Worm (Caenorhabditis elegans) whole organism, late embryonic: ENCODE results near the gene srz-16.

Source experiments
- C38D4.7 ChIP-seq: fragments of 200-800 bp; sonication (Bioruptor generic); optimal IDR thresholded peaks from 2 replicates; lab custom pipeline; 2018; ENCODE audit warnings: mild to moderate bottlenecking, missing genetic modification characterization, moderate library complexity, missing compliant biosample characterization
- K02D7.2 ChIP-seq: sonication (generic microtip); optimal IDR thresholded peaks from 2 replicates; lab custom pipeline; 2017; ENCODE audit warnings: mild to moderate bottlenecking, missing genetic modification characterization, missing compliant biosample characterization
- K09A11.1 ChIP-seq: sonication (generic microtip); optimal IDR thresholded peaks from 2 replicates; lab custom pipeline; 2017; ENCODE audit warnings: antibody characterized with exemption, mild to moderate bottlenecking, missing genetic modification characterization, missing compliant biosample characterization; ENCODE audit not compliant: insufficient read depth
- Y22D7AL.16 ChIP-seq: sonication (generic microtip); optimal IDR thresholded peaks from 2 replicates; lab custom pipeline; 2016; ENCODE audit warnings: missing genetic modification characterization, missing compliant biosample characterization
- ahr-1 ChIP-seq: sonication (generic microtip); optimal IDR thresholded peaks from 2 replicates; lab custom pipeline; 2016; ENCODE audit warnings: missing genetic modification characterization, missing compliant biosample characterization
- ceh-14 ChIP-seq: sonication (generic microtip); optimal IDR thresholded peaks from 2 replicates; lab custom pipeline; 2016; ENCODE audit warnings: missing genotype, missing genetic modification characterization, missing compliant biosample characterization
- ceh-18 ChIP-seq: sonication (generic microtip); optimal IDR thresholded peaks from 2 replicates; lab custom pipeline; 2016; ENCODE audit warnings: missing genetic modification characterization, missing compliant biosample characterization
- ceh-22 ChIP-seq: sonication (generic microtip); optimal IDR thresholded peaks from 2 replicates; lab custom pipeline; 2017; ENCODE audit warnings: missing biosample characterization, missing genetic modification characterization
- ceh-24 ChIP-seq: sonication (generic microtip); optimal IDR thresholded peaks from 2 replicates; lab custom pipeline; 2016; ENCODE audit warnings: mild to moderate bottlenecking, missing genetic modification characterization, missing compliant biosample characterization
- ceh-30 ChIP-seq: fragments of 150-350 bp; optimal IDR thresholded peaks from 2 replicates; lab custom pipeline; 2014; ENCODE audit warnings: missing biosample characterization, missing genetic modification characterization
- ceh-31 ChIP-seq: sonication (generic microtip); optimal IDR thresholded peaks from 2 replicates; lab custom pipeline; 2016; ENCODE audit warnings: missing genetic modification characterization, missing compliant biosample characterization
- ceh-48 ChIP-seq: sonication (generic microtip); optimal IDR thresholded peaks from 2 replicates; lab custom pipeline; 2016; ENCODE audit warnings: missing genetic modification characterization, inconsistent platforms, missing compliant biosample characterization
- ceh-6 ChIP-seq: fragments of 200-800 bp; sonication (Bioruptor generic); optimal IDR thresholded peaks from 2 replicates; lab custom pipeline; 2018; ENCODE audit warnings: mild to moderate bottlenecking, missing genetic modification characterization, missing compliant biosample characterization
- ceh-9 ChIP-seq: sonication (generic microtip); optimal IDR thresholded peaks from 2 replicates; lab custom pipeline; 2016; ENCODE audit warnings: mild to moderate bottlenecking, missing genetic modification characterization, inconsistent platforms, missing compliant biosample characterization
- che-1 ChIP-seq: sonication (generic microtip); optimal IDR thresholded peaks from 2 replicates; lab custom pipeline; 2016; ENCODE audit warnings: mild to moderate bottlenecking, missing genetic modification characterization, missing compliant biosample characterization
- elt-2 ChIP-seq: sonication (generic microtip); optimal IDR thresholded peaks from 2 replicates; lab custom pipeline; 2016; ENCODE audit warnings: missing genetic modification reagents, missing genetic modification characterization, missing compliant biosample characterization
- eyg-1 ChIP-seq: sonication (generic microtip); optimal IDR thresholded peaks from 2 replicates; lab custom pipeline; 2016; ENCODE audit warnings: missing genotype, missing genetic modification characterization, missing compliant biosample characterization
- fkh-6 ChIP-seq: sonication (generic microtip); optimal IDR thresholded peaks from 2 replicates; lab custom pipeline; 2016; ENCODE audit warnings: missing genetic modification characterization, missing compliant biosample characterization
- gmeb-2 ChIP-seq: sonication (generic microtip); optimal IDR thresholded peaks from 2 replicates; lab custom pipeline; 2016; ENCODE audit warnings: missing genetic modification characterization, inconsistent platforms, missing compliant biosample characterization
- hlh-30 ChIP-seq: sonication (generic microtip); optimal IDR thresholded peaks from 2 replicates; lab custom pipeline; 2017; ENCODE audit warnings: antibody characterized with exemption, missing genetic modification characterization, missing compliant biosample characterization; ENCODE audit not compliant: insufficient read depth
- hlh-6 ChIP-seq: sonication (generic microtip); optimal IDR thresholded peaks from 2 replicates; lab custom pipeline; 2016; ENCODE audit warnings: missing genotype, missing genetic modification characterization, missing compliant biosample characterization
- hlh-8 ChIP-seq: sonication (generic microtip); optimal IDR thresholded peaks from 2 replicates; lab custom pipeline; 2016; ENCODE audit warnings: missing genotype, missing genetic modification characterization, missing compliant biosample characterization
- lim-6 ChIP-seq: sonication (generic microtip); optimal IDR thresholded peaks from 2 replicates; lab custom pipeline; 2016; ENCODE audit warnings: missing genetic modification characterization, missing compliant biosample characterization
- lin-11 ChIP-seq: fragments of 200-800 bp; sonication (Bioruptor generic); optimal IDR thresholded peaks from 2 replicates; lab custom pipeline; 2018; ENCODE audit warnings: mild to moderate bottlenecking, missing genetic modification characterization, missing compliant biosample characterization
- mec-3 ChIP-seq: sonication (generic microtip); optimal IDR thresholded peaks from 2 replicates; lab custom pipeline; 2016; ENCODE audit warnings: borderline replicate concordance, missing genetic modification characterization, missing compliant biosample characterization
- nhr-11 ChIP-seq: fragments of 150-350 bp; optimal IDR thresholded peaks from 2 replicates; lab custom pipeline; 2014; ENCODE audit warnings: missing biosample characterization, missing genetic modification characterization
- npax-4 ChIP-seq: sonication (generic microtip); optimal IDR thresholded peaks from 2 replicates; lab custom pipeline; 2016; ENCODE audit warnings: missing genetic modification characterization, missing compliant biosample characterization
- odd-2 ChIP-seq: sonication (generic microtip); optimal IDR thresholded peaks from 2 replicates; lab custom pipeline; 2017; ENCODE audit warnings: antibody characterized with exemption, mild to moderate bottlenecking, missing genetic modification characterization, missing compliant biosample characterization
- pat-9 ChIP-seq: fragments of 200-800 bp; sonication (Bioruptor generic); optimal IDR thresholded peaks from 2 replicates; lab custom pipeline; 2018; ENCODE audit warnings: mild to moderate bottlenecking, missing genetic modification characterization, moderate library complexity, missing compliant biosample characterization
- pax-1 ChIP-seq: fragments of 150-350 bp; optimal IDR thresholded peaks from 2 replicates; lab custom pipeline; 2014; ENCODE audit warnings: missing biosample characterization, missing genetic modification characterization
- pha-2 ChIP-seq: sonication (generic microtip); optimal IDR thresholded peaks from 2 replicates; lab custom pipeline; 2017; ENCODE audit warnings: mild to moderate bottlenecking, missing genetic modification characterization, missing compliant biosample characterization
- ref-2 ChIP-seq: sonication (generic microtip); optimal IDR thresholded peaks from 2 replicates; lab custom pipeline; 2016; ENCODE audit warnings: missing genetic modification characterization, missing compliant biosample characterization
- rnt-1 ChIP-seq: sonication (generic microtip); optimal IDR thresholded peaks from 2 replicates; lab custom pipeline; 2016; ENCODE audit warnings: missing genetic modification characterization, missing compliant biosample characterization
- sox-2 ChIP-seq: fragments of 200-800 bp; sonication (Bioruptor generic); IDR thresholded peaks from 2 replicates; pipeline ENCODE4 v1.3.6; 2022; ENCODE audit warnings: missing genetic modification reagents, missing genetic modification characterization, missing compliant biosample characterization
- tbx-2 ChIP-seq: sonication (generic microtip); optimal IDR thresholded peaks from 2 replicates; lab custom pipeline; 2016; ENCODE audit warnings: missing genetic modification characterization, missing compliant biosample characterization
- tbx-7 ChIP-seq: sonication (generic microtip); optimal IDR thresholded peaks from 2 replicates; lab custom pipeline; 2016; ENCODE audit warnings: missing genotype, missing genetic modification characterization, missing compliant biosample characterization
- ttx-3 ChIP-seq: sonication (generic microtip); optimal IDR thresholded peaks from 2 replicates; lab custom pipeline; 2016; ENCODE audit warnings: missing genetic modification reagents, missing genetic modification characterization, missing compliant biosample characterization
- ztf-16 ChIP-seq: sonication (generic microtip); optimal IDR thresholded peaks from 2 replicates; lab custom pipeline; 2017; ENCODE audit warnings: missing genetic modification characterization, missing compliant biosample characterization

Gene srz-16

ce11 chrV:20142285-20142684 is 44.2 kb downstream of the srz-16 start, which contains the start of gene Y113G7A.12:
Y113G7A.12 (plus strand) TSS chrV:20142585.
- TF ChIP-seq mec-3 (tag; lab: Kevin White, UChicago), result no peak
- TF ChIP-seq ceh-48, result no peak
- TF ChIP-seq rnt-1 (tag; lab: Kevin White, UChicago), result no peak
- TF ChIP-seq Y22D7AL.16 (tag; lab: Kevin White, UChicago), result no peak
- no peak for TF ChIP-seq ahr-1 (tag; lab: Kevin White, UChicago)
- no peak for TF ChIP-seq ztf-16 (tag; lab: Kevin White, UChicago)
- no peak for TF ChIP-seq hlh-8
- TF ChIP-seq che-1 (tag; lab: Kevin White, UChicago), result no peak
- TF ChIP-seq ceh-24, result no peak
- no peak for TF ChIP-seq hlh-6 (tag; lab: Kevin White, UChicago)
- TF ChIP-seq ceh-31, result no peak
- TF ChIP-seq ceh-14 (tag; lab: Kevin White, UChicago), result no peak
- TF ChIP-seq gmeb-2 (tag; lab: Kevin White, UChicago), result no peak
- no peak for TF ChIP-seq ceh-9 (tag; lab: Kevin White, UChicago)

ce11 chrV:20138407-20139044 is 48.0 kb downstream of the srz-16 start, which contains the start of gene Y113G7A.14:
Y113G7A.14 (minus strand) TSS chrV:20138457.
- TF ChIP-seq pax-1 (tag; lab: Kevin White, UChicago) (no peak), rnt-1 (tag; lab: Kevin White, UChicago) (no peak), C38D4.7 (GFP tag; lab: Kevin White, UChicago) (no peak), K09A11.1 (no peak), ref-2 (tag; lab: Kevin White, UChicago) (no peak), ceh-22 (tag; lab: Kevin White, UChicago) (no peak), ceh-30 (tag; lab: Kevin White, UChicago) (no peak), ahr-1 (tag; lab: Kevin White, UChicago) (no peak), ceh-24 (no peak), tbx-7 (tag; lab: Kevin White, UChicago) (no peak), lim-6 (tag; lab: Kevin White, UChicago) (no peak), fkh-6 (tag; lab: Kevin White, UChicago) (no peak), ztf-16 (tag; lab: Kevin White, UChicago) (no peak), hlh-8 (no peak), K02D7.2 (tag; lab: Kevin White, UChicago) (no peak), lin-11 (tag; lab: Kevin White, UChicago) (no peak), nhr-11 (no peak), ceh-18 (tag; lab: Kevin White, UChicago) (no peak), pat-9 (no peak)

DNA sequence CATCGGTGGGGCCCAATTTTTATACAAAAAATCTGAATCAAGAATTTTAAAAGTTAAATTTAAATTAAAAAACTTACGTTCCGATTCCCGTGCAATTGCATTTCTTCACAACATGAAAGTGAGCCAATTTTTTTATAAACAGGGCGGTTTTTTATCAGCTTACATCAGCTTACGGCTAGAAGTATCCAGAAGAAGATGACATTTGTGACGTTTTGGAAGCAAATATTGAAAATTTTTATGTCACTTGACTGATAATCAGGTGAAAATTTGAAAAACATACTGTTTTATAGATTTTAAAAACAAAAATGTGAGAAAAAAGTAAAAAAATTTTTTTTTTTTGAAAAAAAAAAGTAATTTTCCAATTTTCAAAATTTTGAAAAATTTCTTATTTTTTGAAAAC is 51.2 kb downstream of the srz-16 start, which contains the start of gene Y113G7A.22:
TSS of gene Y113G7A.22 (minus strand) at position 101 of the 400 bp plus-strand sequence.
- TF ChIP-seq eyg-1 (tag; lab: Kevin White, UChicago), result no peak
- TF ChIP-seq sox-2, result no peak
- TF ChIP-seq tbx-2, result no peak
- TF ChIP-seq npax-4 (tag; lab: Kevin White, UChicago), result no peak
- TF ChIP-seq nhr-11, result no peak
- TF ChIP-seq rnt-1 (tag; lab: Kevin White, UChicago), result no peak
- TF ChIP-seq ttx-3 (tag; lab: Kevin White, UChicago), result no peak
- no peak for TF ChIP-seq ceh-6 (GFP tag; lab: Kevin White, UChicago)
- no peak for TF ChIP-seq hlh-30 (tag; lab: Kevin White, UChicago)
- no peak for TF ChIP-seq pha-2 (tag; lab: Kevin White, UChicago)
- no peak for TF ChIP-seq ceh-18 (tag; lab: Kevin White, UChicago)
- no peak for TF ChIP-seq elt-2
- TF ChIP-seq che-1 (tag; lab: Kevin White, UChicago), result no peak
- TF ChIP-seq odd-2 (tag; lab: Kevin White, UChicago), result no peak
- no peak for TF ChIP-seq ceh-48
